Fruit fly (Drosophila melanogaster): ENCODE measurements around the gene AdamTS-A.

- no peak for TF ChIP-seq CG8159 (tag; optimal IDR thresholded peaks at IDR 0.05)
- no peak for TF ChIP-seq EcR (GFP tag; optimal IDR thresholded peaks at IDR 0.05)
- no peak for TF ChIP-seq CG9948 (tag; optimal IDR thresholded peaks at IDR 0.05)
- no peak for TF ChIP-seq CG34367 (tag; optimal IDR thresholded peaks at IDR 0.05)
- TF ChIP-seq CG32121 (GFP tag; IDR thresholded peaks at IDR 0.05): no peak
- no peak for TF ChIP-seq Snoo (tag; optimal IDR thresholded peaks at IDR 0.05)
- no peak for TF ChIP-seq CG17806 (tag; optimal IDR thresholded peaks at IDR 0.05)
- no peak for TF ChIP-seq D1 (tag; optimal IDR thresholded peaks at IDR 0.05)
- TF ChIP-seq CG8301 (tag; optimal IDR thresholded peaks at IDR 0.05): no peak
- no peak for TF ChIP-seq Pif1B (GFP tag; optimal IDR thresholded peaks at IDR 0.05)
- TF ChIP-seq CG4496 (GFP tag; IDR thresholded peaks at IDR 0.05): no peak
- TF ChIP-seq fd96Ca (GFP tag; IDR thresholded peaks at IDR 0.05): no peak
- TF ChIP-seq CG10348 (GFP tag; IDR thresholded peaks at IDR 0.05): no peak
- no peak for TF ChIP-seq rn (GFP tag; IDR thresholded peaks at IDR 0.05)
Observed at dm6 chr3R:15480068-15480467, 4.1 kb upstream of the AdamTS-A start.
